Worm (Caenorhabditis elegans) whole organism, L2 larva: ENCODE results near the gene C17E7.13.

ENCODE experiments used
- nhr-21 ChIP-seq: fragments of 150-350 bp; optimal IDR thresholded peaks from 2 replicates; lab custom pipeline; 2014; ENCODE audit warnings: missing biosample characterization, missing genetic modification characterization
- nhr-25 ChIP-seq: fragments of 150-350 bp; sonication (generic microtip); optimal IDR thresholded peaks from 3 replicates; lab custom pipeline; 2014; ENCODE audit warnings: missing biosample characterization, missing genetic modification characterization

DNA sequence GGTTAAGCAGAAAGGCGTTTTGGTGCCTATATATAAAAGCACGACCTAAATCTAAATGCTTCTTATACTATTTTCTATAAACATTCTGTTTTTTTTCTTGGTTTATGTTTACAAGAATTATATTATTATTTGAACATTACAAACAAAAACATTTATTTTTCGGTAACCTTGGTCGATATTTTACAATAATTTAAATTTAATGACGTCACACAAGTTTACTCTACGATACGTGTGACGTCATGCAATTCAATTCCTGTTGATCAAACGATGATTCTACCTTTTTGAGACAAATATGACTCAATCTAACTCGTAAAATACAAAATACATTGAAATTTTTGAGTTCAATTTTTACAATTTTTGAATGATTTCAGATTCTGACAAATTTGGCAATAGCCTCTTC lies 6.9 kb upstream of the C17E7.13 start:
- TF ChIP-seq nhr-25 (tag; lab: Kevin White, UChicago) (no peak), nhr-21 (tag; lab: Kevin White, UChicago) (no peak)
